Fruit fly (Drosophila melanogaster): ENCODE results near the gene CG42692.

The CG42692 gene

DNA sequence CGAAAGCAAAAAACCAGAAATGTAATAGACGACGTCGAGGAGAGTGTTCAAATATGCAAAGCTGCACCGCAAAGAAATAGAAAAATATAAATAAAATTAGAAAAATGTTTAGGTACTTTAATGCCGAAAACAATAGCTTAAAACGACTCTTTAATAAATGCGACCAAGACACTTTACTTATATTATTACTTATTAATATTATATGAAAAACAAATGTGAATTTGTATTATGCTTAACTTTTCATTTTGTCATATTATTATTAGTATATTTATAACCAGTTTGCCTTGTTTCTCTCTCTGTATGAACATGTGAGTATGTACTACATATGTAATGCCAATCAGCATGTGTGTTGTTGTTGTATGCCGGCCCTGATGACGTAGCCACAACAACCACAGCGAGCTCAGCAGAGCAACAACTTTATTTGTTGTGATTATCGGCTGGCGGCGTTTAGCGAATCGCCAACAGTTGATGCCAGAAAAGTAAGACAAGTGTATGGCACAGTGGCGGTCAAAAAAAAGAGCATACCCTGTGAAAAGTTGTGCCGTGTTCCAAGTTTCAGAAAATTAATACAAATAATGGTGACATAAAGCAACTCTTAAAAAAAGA, 14.3 kb downstream of the CG42692 start (continued):
- peak; percentile 67 for TF ChIP-seq CG13123 (GFP tag; optimal IDR thresholded peaks at IDR 0.05)
- TF ChIP-seq MESR4 (GFP tag; optimal IDR thresholded peaks at IDR 0.05): no peak
- peak; percentile 86 for TF ChIP-seq CG15514 (GFP tag; optimal IDR thresholded peaks at IDR 0.05)
- TF ChIP-seq NK7.1 (GFP tag; optimal IDR thresholded peaks at IDR 0.05): no peak
- TF ChIP-seq Adf1 (GFP tag; IDR thresholded peaks at IDR 0.05): peak; percentile 78; the same call in 1 of the 2 replicates
- TF ChIP-seq CG7556 (GFP tag; optimal IDR thresholded peaks at IDR 0.05): peak; percentile 98
- peak; percentile 69 for TF ChIP-seq GATAe (GFP tag; conservative IDR thresholded peaks at IDR 0.05)
- TF ChIP-seq grau (tag; optimal IDR thresholded peaks at IDR 0.05): peak; percentile 97
- peak; percentile 97 for TF ChIP-seq CG31441 (GFP tag; IDR thresholded peaks at IDR 0.05)
- TF ChIP-seq CG32767 (GFP tag; IDR thresholded peaks at IDR 0.05): peak; percentile 85
- TF ChIP-seq ash1 (GFP tag; optimal IDR thresholded peaks at IDR 0.05): no peak
- TF ChIP-seq CG1647 (GFP tag; optimal IDR thresholded peaks at IDR 0.05): peak; percentile 30
- peak; percentile 73 for TF ChIP-seq CG11456 (GFP tag; IDR thresholded peaks at IDR 0.05)
- TF ChIP-seq Dbx (GFP tag; IDR thresholded peaks at IDR 0.05): peak; percentile 92
- no peak for TF ChIP-seq CG5180 (GFP tag; optimal IDR thresholded peaks at IDR 0.05)
- peak; percentile 66 for TF ChIP-seq CG12071 (GFP tag; optimal IDR thresholded peaks at IDR 0.05)
- TF ChIP-seq her (GFP tag; optimal IDR thresholded peaks at IDR 0.05): peak; percentile 19
- TF ChIP-seq ci (GFP tag; IDR thresholded peaks at IDR 0.05): peak; percentile 77
- peak; percentile 96 for TF ChIP-seq CG17359 (tag; optimal IDR thresholded peaks at IDR 0.05)
- TF ChIP-seq CG17912 (GFP tag; optimal IDR thresholded peaks at IDR 0.05): no peak
- peak; percentile 88 for TF ChIP-seq CG14050 (GFP tag; IDR thresholded peaks at IDR 0.05)
- peak; percentile 98 for TF ChIP-seq CG18262 (tag; optimal IDR thresholded peaks at IDR 0.05)
- TF ChIP-seq Six4 (GFP tag; optimal IDR thresholded peaks at IDR 0.05): peak; percentile 72
- TF ChIP-seq fd96Cb (tag; optimal IDR thresholded peaks at IDR 0.05): peak; percentile 92
- peak; percentile 90 for TF ChIP-seq CG32772 (GFP tag; IDR thresholded peaks at IDR 0.05)
- TF ChIP-seq slp2 (GFP tag; optimal IDR thresholded peaks at IDR 0.05): peak; percentile 8
- TF ChIP-seq ab (GFP tag; optimal IDR thresholded peaks at IDR 0.05): no peak
- TF ChIP-seq Nf-YB (GFP tag; optimal IDR thresholded peaks at IDR 0.05): peak; percentile 88
- TF ChIP-seq CG10431 (GFP tag; optimal IDR thresholded peaks at IDR 0.05): peak; percentile 75
- peak; percentile 89 for TF ChIP-seq CG11093 (GFP tag; IDR thresholded peaks at IDR 0.05)
- peak; percentile 54 for TF ChIP-seq gro (GFP tag; optimal IDR thresholded peaks at IDR 0.05)
- TF ChIP-seq CG9437 (GFP tag; optimal IDR thresholded peaks at IDR 0.05): peak; percentile 93
- no peak for TF ChIP-seq CG7963 (GFP tag; IDR thresholded peaks at IDR 0.05; ENCODE audit: partially characterized antibody)
- peak; percentile 95 for TF ChIP-seq CG10209 (GFP tag; optimal IDR thresholded peaks at IDR 0.05)
- TF ChIP-seq zf30C (GFP tag; optimal IDR thresholded peaks at IDR 0.05): peak; percentile 92
- TF ChIP-seq CG17328 (GFP tag; IDR thresholded peaks at IDR 0.05): peak; percentile 89
- TF ChIP-seq Taf1 (GFP tag; IDR thresholded peaks at IDR 0.05): peak; percentile 87
- peak; percentile 49 for TF ChIP-seq Gsc (GFP tag; IDR thresholded peaks at IDR 0.05)
- TF ChIP-seq Asciz (GFP tag; optimal IDR thresholded peaks at IDR 0.05): peak; percentile 95
- TF ChIP-seq Abd-B (GFP tag; optimal IDR thresholded peaks at IDR 0.05): peak; percentile 83
- TF ChIP-seq Sin3A (optimal IDR thresholded peaks at IDR 0.05): no peak
- peak; percentile 90 for TF ChIP-seq org-1 (GFP tag; optimal IDR thresholded peaks at IDR 0.05)
- TF ChIP-seq pfk (GFP tag; optimal IDR thresholded peaks at IDR 0.05): no peak
- TF ChIP-seq run (tag; optimal IDR thresholded peaks at IDR 0.05): peak; percentile 94
- peak; percentile 95 for TF ChIP-seq Fer1 (GFP tag; optimal IDR thresholded peaks at IDR 0.05)
- TF ChIP-seq lab (GFP tag; optimal IDR thresholded peaks at IDR 0.05): peak; percentile 95
- peak; percentile 60 for TF ChIP-seq CG7987 (GFP tag; optimal IDR thresholded peaks at IDR 0.05)
- TF ChIP-seq slou (GFP tag; optimal IDR thresholded peaks at IDR 0.05): peak; percentile 36
- no peak for TF ChIP-seq emc (GFP tag; optimal IDR thresholded peaks at IDR 0.05)
- TF ChIP-seq CG14667 (GFP tag; IDR thresholded peaks at IDR 0.05): peak; percentile 89
